Worm (Caenorhabditis elegans): ENCODE results near the gene W01C9.2.

W01C9.2 gene

DNA sequence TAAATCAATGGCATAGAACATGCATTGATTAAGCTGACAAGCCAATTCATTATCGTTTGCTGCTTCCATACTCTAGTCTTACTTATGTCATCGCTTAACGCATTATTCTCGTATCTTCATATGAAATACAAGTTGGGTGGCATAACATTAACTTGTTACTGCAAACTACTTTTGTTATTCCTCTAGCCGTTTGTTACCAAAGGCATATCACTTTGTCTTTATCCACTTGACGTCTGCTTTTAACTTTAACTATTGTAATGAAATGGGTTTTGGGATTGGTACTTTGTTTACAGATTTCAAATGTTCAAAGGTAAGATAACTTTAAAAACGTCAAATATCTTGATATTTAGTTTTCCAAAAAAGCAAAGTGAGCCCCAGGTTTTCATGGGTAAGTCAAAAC is at the start of gene W01C9.2:
W01C9.2 (plus strand) TSS at position 301 of the 400 bp plus-strand sequence.
- TF ChIP-seq eyg-1 (tag; optimal IDR thresholded peaks at IDR 0.05), result no peak
- TF ChIP-seq tbx-7 (tag; optimal IDR thresholded peaks at IDR 0.05), result no peak
- TF ChIP-seq syd-9 (tag; optimal IDR thresholded peaks at IDR 0.05), result no peak
- no peak for TF ChIP-seq pax-1 (tag; optimal IDR thresholded peaks at IDR 0.05)
- TF ChIP-seq che-1 (tag; optimal IDR thresholded peaks at IDR 0.05), result no peak
- no peak for TF ChIP-seq gmeb-2 (tag; optimal IDR thresholded peaks at IDR 0.05)
- no peak for TF ChIP-seq unc-86 (tag; optimal IDR thresholded peaks at IDR 0.05)
- TF ChIP-seq ama-1 (optimal IDR thresholded peaks at IDR 0.05), result no peak
- TF ChIP-seq unc-42 (tag; optimal IDR thresholded peaks at IDR 0.05), result no peak
- TF ChIP-seq ref-2 (tag; optimal IDR thresholded peaks at IDR 0.05), result no peak
- TF ChIP-seq C38D4.7 (GFP tag; optimal IDR thresholded peaks at IDR 0.05), result no peak
- no peak for TF ChIP-seq fax-1 (tag; optimal IDR thresholded peaks at IDR 0.05)
- no peak for TF ChIP-seq fkh-6 (tag; optimal IDR thresholded peaks at IDR 0.05)

DNA sequence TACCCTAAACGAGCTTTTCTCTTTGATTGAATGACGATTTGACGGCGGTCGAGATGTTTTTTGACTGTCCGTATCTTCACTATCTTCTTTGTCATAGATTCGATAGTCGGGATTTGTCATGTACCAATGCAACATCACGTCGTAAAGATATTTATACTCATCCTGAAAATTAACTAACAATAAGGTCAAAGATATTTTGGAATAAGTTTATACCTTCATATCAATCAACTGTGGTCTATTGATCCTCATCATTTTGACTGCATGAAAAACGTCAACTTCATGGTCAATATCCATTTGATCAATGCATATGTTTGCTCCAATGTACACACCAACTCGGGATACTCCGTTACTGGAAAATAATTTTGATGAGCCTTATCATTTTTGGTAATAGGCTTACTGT is 48.0 kb upstream of the W01C9.2 start:
- no peak for TF ChIP-seq ceh-19 (GFP tag; optimal IDR thresholded peaks at IDR 0.05)
- TF ChIP-seq dmd-4 (tag; optimal IDR thresholded peaks at IDR 0.05; ENCODE audit: borderline replicate concordance), result no peak
- TF ChIP-seq ref-2 (tag; optimal IDR thresholded peaks at IDR 0.05), result no peak
- no peak for TF ChIP-seq zip-5 (tag; optimal IDR thresholded peaks at IDR 0.05)
- TF ChIP-seq ahr-1 (tag; optimal IDR thresholded peaks at IDR 0.05), result no peak
- no peak for TF ChIP-seq Y22D7AL.16 (tag; optimal IDR thresholded peaks at IDR 0.05)
- TF ChIP-seq pros-1 (tag; optimal IDR thresholded peaks at IDR 0.05), result no peak
- no peak for TF ChIP-seq ceh-48 (tag; optimal IDR thresholded peaks at IDR 0.05)
- no peak for TF ChIP-seq dve-1 (tag; optimal IDR thresholded peaks at IDR 0.05)
- TF ChIP-seq unc-3 (GFP tag; conservative IDR thresholded peaks at IDR 0.05), result no peak
- no peak for TF ChIP-seq unc-3 (tag; optimal IDR thresholded peaks at IDR 0.05)
- no peak for TF ChIP-seq hlh-15 (tag; optimal IDR thresholded peaks at IDR 0.05)

ce11 chrII:8494228-8494717 is 41.9 kb upstream of the W01C9.2 start, which contains the start of gene M05D6.9:
Gene M05D6.9, plus strand, starts transcription at chrII:8494278.
- TF ChIP-seq nhr-11 (tag; optimal IDR thresholded peaks at IDR 0.05) (no peak), gmeb-2 (tag; optimal IDR thresholded peaks at IDR 0.05) (no peak), ceh-2 (tag; optimal IDR thresholded peaks at IDR 0.05) (no peak), pqm-1 (tag; optimal IDR thresholded peaks at IDR 0.05) (no peak), elt-4 (tag; optimal IDR thresholded peaks at IDR 0.05) (no peak), K09A11.1 (tag; optimal IDR thresholded peaks at IDR 0.05; ENCODE audit: insufficient read depth) (no peak), tbx-7 (tag; optimal IDR thresholded peaks at IDR 0.05) (no peak), ceh-34 (tag; optimal IDR thresholded peaks at IDR 0.05) (no peak), lim-6 (tag; optimal IDR thresholded peaks at IDR 0.05) (no peak), tbx-2 (tag; optimal IDR thresholded peaks at IDR 0.05) (no peak), pat-9 (tag; optimal IDR thresholded peaks at IDR 0.05) (no peak)

ce11 chrII:8496184-8496583 is 40.0 kb upstream of the W01C9.2 start:
- TF ChIP-seq gmeb-2 (tag; optimal IDR thresholded peaks at IDR 0.05), result no peak
- TF ChIP-seq nhr-232 (tag; optimal IDR thresholded peaks at IDR 0.05), result no peak
- no peak for TF ChIP-seq elt-2 (tag; optimal IDR thresholded peaks at IDR 0.05)
- no peak for TF ChIP-seq lim-6 (tag; optimal IDR thresholded peaks at IDR 0.05)
- no peak for TF ChIP-seq K09A11.1 (tag; optimal IDR thresholded peaks at IDR 0.05; ENCODE audit: insufficient read depth)

ce11 chrII:8498173-8498572 is 38.0 kb upstream of the W01C9.2 start:
- TF ChIP-seq hlh-15 (tag; optimal IDR thresholded peaks at IDR 0.05), result no peak
- TF ChIP-seq hlh-13 (GFP tag; optimal IDR thresholded peaks at IDR 0.05), result no peak
- no peak for TF ChIP-seq eyg-1 (tag; optimal IDR thresholded peaks at IDR 0.05)
- TF ChIP-seq ceh-30 (tag; optimal IDR thresholded peaks at IDR 0.05), result no peak
- no peak for TF ChIP-seq sdc-2 (tag; optimal IDR thresholded peaks at IDR 0.05)
- TF ChIP-seq hlh-6 (tag; optimal IDR thresholded peaks at IDR 0.05), result no peak
- TF ChIP-seq elt-4 (tag; optimal IDR thresholded peaks at IDR 0.05), result no peak
- TF ChIP-seq npax-4 (tag; optimal IDR thresholded peaks at IDR 0.05), result no peak
- no peak for TF ChIP-seq ahr-1 (tag; optimal IDR thresholded peaks at IDR 0.05)
- no peak for TF ChIP-seq ceh-2 (tag; optimal IDR thresholded peaks at IDR 0.05)
- no peak for TF ChIP-seq sox-4 (tag; optimal IDR thresholded peaks at IDR 0.05)
- TF ChIP-seq K02D7.2 (tag; optimal IDR thresholded peaks at IDR 0.05), result no peak
- no peak for TF ChIP-seq sox-2 (GFP tag; IDR thresholded peaks at IDR 0.05)
- TF ChIP-seq ceh-14 (tag; optimal IDR thresholded peaks at IDR 0.05), result no peak
- no peak for TF ChIP-seq nhr-11 (tag; optimal IDR thresholded peaks at IDR 0.05)
- no peak for TF ChIP-seq dve-1 (tag; optimal IDR thresholded peaks at IDR 0.05)
- no peak for TF ChIP-seq ceh-9 (tag; optimal IDR thresholded peaks at IDR 0.05)
